Fruit fly (Drosophila melanogaster): Measurements from ENCODE around the gene CG46468.

CG46468 gene

dm6 chr2L:9567398-9567856 is 2.2 kb upstream of the CG46468 start (continued):
- TF ChIP-seq p53 (GFP tag; optimal IDR thresholded peaks at IDR 0.05) (peak; percentile 95), Pdp1 (GFP tag; optimal IDR thresholded peaks at IDR 0.05) (peak; percentile 90 to 92), Drgx (GFP tag; IDR thresholded peaks at IDR 0.05) (peak; percentile 83), CG4328 (GFP tag; optimal IDR thresholded peaks at IDR 0.05) (peak; percentile 99), Dref (GFP tag; IDR thresholded peaks at IDR 0.05) (peak; percentile 35; the same call in 1 of the 2 replicates), CG6791 (GFP tag; IDR thresholded peaks at IDR 0.05; ENCODE audit: partially characterized antibody) (no peak), D (optimal IDR thresholded peaks at IDR 0.05) (no peak), D (GFP tag; optimal IDR thresholded peaks at IDR 0.05) (peak; percentile 96), bcd (GFP tag; optimal IDR thresholded peaks at IDR 0.05) (peak; percentile 99), CG14441 (GFP tag; IDR thresholded peaks at IDR 0.05) (peak; percentile 89), CG1832 (GFP tag; optimal IDR thresholded peaks at IDR 0.05) (no peak), CG33557 (GFP tag; optimal IDR thresholded peaks at IDR 0.05) (peak; percentile 81), CG11085 (GFP tag; IDR thresholded peaks at IDR 0.05) (peak; percentile 91), CG6765 (GFP tag; optimal IDR thresholded peaks at IDR 0.05) (peak; percentile 100), CG33213 (GFP tag; optimal IDR thresholded peaks at IDR 0.05) (peak; percentile 99), sens-2 (GFP tag; IDR thresholded peaks at IDR 0.05) (peak; percentile 98), abd-A (tag; optimal IDR thresholded peaks at IDR 0.05) (peak; percentile 98), lov (optimal IDR thresholded peaks at IDR 0.05) (no peak), lov (GFP tag; IDR thresholded peaks at IDR 0.05) (peak; percentile 97), CG14014 (GFP tag; IDR thresholded peaks at IDR 0.05) (peak; percentile 96), CG11504 (tag; optimal IDR thresholded peaks at IDR 0.05) (peak; percentile 95), pho (GFP tag; optimal IDR thresholded peaks at IDR 0.05) (peak; percentile 90), eve (GFP tag; optimal IDR thresholded peaks at IDR 0.05) (peak in 1 of 2 experiments; percentile 72), cad (GFP tag; optimal IDR thresholded peaks at IDR 0.05) (no peak), Lhr (GFP tag; optimal IDR thresholded peaks at IDR 0.05) (peak; percentile 97), CG4404 (GFP tag; IDR thresholded peaks at IDR 0.05) (no peak), HLH3B (GFP tag; IDR thresholded peaks at IDR 0.05) (peak; percentile 95), CG10979 (tag; optimal IDR thresholded peaks at IDR 0.05) (peak; percentile 91), ato (GFP tag; IDR thresholded peaks at IDR 0.05; ENCODE audit: partially characterized antibody) (no peak), oc (tag; optimal IDR thresholded peaks at IDR 0.05) (peak; percentile 98), schlank (tag; optimal IDR thresholded peaks at IDR 0.05) (peak; percentile 99), Mes4 (GFP tag; optimal IDR thresholded peaks at IDR 0.05) (peak; percentile 96), CG11398 (GFP tag; optimal IDR thresholded peaks at IDR 0.05) (peak; percentile 97), fru (optimal IDR thresholded peaks at IDR 0.05) (no peak), Eip74EF (GFP tag; optimal IDR thresholded peaks at IDR 0.05) (peak in 1 of 2 experiments; percentile 96), BtbVII (GFP tag; optimal IDR thresholded peaks at IDR 0.05) (peak; percentile 100), CG7928 (GFP tag; optimal IDR thresholded peaks at IDR 0.05) (peak; percentile 80), Nf-YB (GFP tag; optimal IDR thresholded peaks at IDR 0.05) (peak; percentile 87), dimm (GFP tag; IDR thresholded peaks at IDR 0.05) (peak; percentile 91), usp (GFP tag; optimal IDR thresholded peaks at IDR 0.05) (no peak), lilli (GFP tag; optimal IDR thresholded peaks at IDR 0.05) (peak; percentile 91), Dip2 (GFP tag; IDR thresholded peaks at IDR 0.05) (no peak), pan (optimal IDR thresholded peaks at IDR 0.05) (no peak), pan (GFP tag; optimal IDR thresholded peaks at IDR 0.05 in 1 of 2, IDR thresholded peaks at IDR 0.05 in 1 of 2) (peak in 1 of 2 experiments; percentile 96), lmd (GFP tag; IDR thresholded peaks at IDR 0.05) (peak; percentile 80), run (tag; optimal IDR thresholded peaks at IDR 0.05) (peak; percentile 97), CG4707 (GFP tag; optimal IDR thresholded peaks at IDR 0.05) (peak; percentile 99), dmrt11E (tag; optimal IDR thresholded peaks at IDR 0.05) (peak; percentile 44), CG11723 (GFP tag; optimal IDR thresholded peaks at IDR 0.05) (peak; percentile 99), CG8359 (GFP tag; optimal IDR thresholded peaks at IDR 0.05; ENCODE audit: borderline replicate concordance) (peak; percentile 94), CG1647 (GFP tag; optimal IDR thresholded peaks at IDR 0.05) (peak; percentile 96)
